Fruit fly (Drosophila melanogaster): Measurements from ENCODE around the gene Arr2.

Gene Arr2

dm6 chr3L:8689675-8690074 is 40.9 kb upstream of the Arr2 start (continued):
- TF ChIP-seq CG4617 (GFP tag; optimal IDR thresholded peaks at IDR 0.05; ENCODE audit: borderline replicate concordance) (no peak), CG17385 (GFP tag; optimal IDR thresholded peaks at IDR 0.05) (no peak), tap (tag; optimal IDR thresholded peaks at IDR 0.05) (no peak), Abd-B (GFP tag; optimal IDR thresholded peaks at IDR 0.05) (no peak), CG4854 (GFP tag; optimal IDR thresholded peaks at IDR 0.05) (no peak), Gsc (GFP tag; IDR thresholded peaks at IDR 0.05) (no peak), Dek (tag; optimal IDR thresholded peaks at IDR 0.05) (peak; percentile 2), CG17912 (GFP tag; optimal IDR thresholded peaks at IDR 0.05) (no peak), dimm (GFP tag; IDR thresholded peaks at IDR 0.05) (no peak), tna (GFP tag; IDR thresholded peaks at IDR 0.05; ENCODE audit: partially characterized antibody) (no peak), CG10274 (GFP tag; optimal IDR thresholded peaks at IDR 0.05) (peak; percentile 28), Xbp1 (GFP tag; optimal IDR thresholded peaks at IDR 0.05) (no peak), MESR4 (GFP tag; optimal IDR thresholded peaks at IDR 0.05) (no peak), Lhr (GFP tag; optimal IDR thresholded peaks at IDR 0.05) (no peak), CG12236 (GFP tag; optimal IDR thresholded peaks at IDR 0.05) (no peak), org-1 (GFP tag; optimal IDR thresholded peaks at IDR 0.05) (peak; percentile 43), tll (GFP tag; optimal IDR thresholded peaks at IDR 0.05) (no peak), CG9437 (GFP tag; optimal IDR thresholded peaks at IDR 0.05) (no peak), CG18764 (GFP tag; optimal IDR thresholded peaks at IDR 0.05) (no peak), sug (tag; optimal IDR thresholded peaks at IDR 0.05) (peak; percentile 31), CG11696 (GFP tag; IDR thresholded peaks at IDR 0.05) (no peak), CG4282 (GFP tag; optimal IDR thresholded peaks at IDR 0.05) (no peak), peb (GFP tag; IDR thresholded peaks at IDR 0.05) (no peak), Med (GFP tag) (peak; percentile 87), Xrp1 (GFP tag; IDR thresholded peaks at IDR 0.05) (0 out of 2 replicates have a peak, but pooled peaks have one; percentile 33), CG10654 (GFP tag; optimal IDR thresholded peaks at IDR 0.05) (no peak), lmd (GFP tag; IDR thresholded peaks at IDR 0.05) (no peak), gem (tag; optimal IDR thresholded peaks at IDR 0.05) (peak; percentile 37), CG9876 (GFP tag; optimal IDR thresholded peaks at IDR 0.05) (no peak), H15 (GFP tag; IDR thresholded peaks at IDR 0.05) (no peak), CG6689 (GFP tag; IDR thresholded peaks at IDR 0.05) (no peak), chinmo (GFP tag; IDR thresholded peaks at IDR 0.05; ENCODE audit: partially characterized antibody) (0 out of 4 replicates have a peak, but pooled peaks have one; percentile 38), HHEX (GFP tag; optimal IDR thresholded peaks at IDR 0.05) (peak; percentile 44), her (GFP tag; optimal IDR thresholded peaks at IDR 0.05) (peak; percentile 40), mirr (GFP tag; optimal IDR thresholded peaks at IDR 0.05) (peak; percentile 77), twi (tag; optimal IDR thresholded peaks at IDR 0.05) (no peak), zf30C (GFP tag; optimal IDR thresholded peaks at IDR 0.05) (no peak), crol (GFP tag; IDR thresholded peaks at IDR 0.05) (no peak), Drgx (GFP tag; IDR thresholded peaks at IDR 0.05) (no peak), CG18262 (tag; optimal IDR thresholded peaks at IDR 0.05) (no peak), Mad (GFP tag; optimal IDR thresholded peaks at IDR 0.05) (no peak), vnd (GFP tag; IDR thresholded peaks at IDR 0.05; ENCODE audit: partially characterized antibody) (no peak), CG10543 (GFP tag; optimal IDR thresholded peaks at IDR 0.05) (peak; percentile 23), CG7963 (GFP tag; IDR thresholded peaks at IDR 0.05; ENCODE audit: partially characterized antibody) (no peak), CG3065 (GFP tag; optimal IDR thresholded peaks at IDR 0.05) (no peak), CG8924 (tag; optimal IDR thresholded peaks at IDR 0.05) (no peak), slbo (GFP tag; IDR thresholded peaks at IDR 0.05) (0 out of 2 replicates have a peak, but pooled peaks have one; percentile 7), Nf-YC (tag; optimal IDR thresholded peaks at IDR 0.05) (no peak), E2f1 (GFP tag; IDR thresholded peaks at IDR 0.05) (no peak; the same call in 1 of the 2 replicates), kay (GFP tag; optimal IDR thresholded peaks at IDR 0.05) (no peak), hth (optimal IDR thresholded peaks at IDR 0.05) (no peak), B-H1 (GFP tag; IDR thresholded peaks at IDR 0.05) (no peak)

Data from whole organism, embryonic.